Worm (Caenorhabditis elegans) whole organism, mixed stage, embryonic: ENCODE measurements around the gene T14B4.3.

Experiments used
- blmp-1 ChIP-seq: fragments of 150-350 bp; optimal IDR thresholded peaks from 2 replicates; lab custom pipeline; 2014; ENCODE audit warnings: missing biosample characterization, missing genetic modification characterization
- ceh-83 ChIP-seq: fragments of 200-800 bp; sonication (Bioruptor generic); optimal IDR thresholded peaks from 2 replicates; lab custom pipeline; 2018; ENCODE audit warnings: mild to moderate bottlenecking, missing genetic modification characterization, missing compliant biosample characterization
- elt-3 ChIP-seq: fragments of 150-350 bp; optimal IDR thresholded peaks from 2 replicates; lab custom pipeline; 2014; ENCODE audit warnings: missing biosample characterization, missing genetic modification characterization
- lin-13 ChIP-seq: fragments of 150-350 bp; optimal IDR thresholded peaks from 2 replicates; lab custom pipeline; 2014; ENCODE audit warnings: missing biosample characterization, missing genetic modification characterization
- nhr-28 ChIP-seq: fragments of 150-350 bp; optimal IDR thresholded peaks from 2 replicates; lab custom pipeline; 2014; ENCODE audit warnings: missing biosample characterization, missing genetic modification characterization
- nhr-76 ChIP-seq: sonication (generic microtip); optimal IDR thresholded peaks from 2 replicates; lab custom pipeline; 2017; ENCODE audit warnings: missing biosample characterization, missing genetic modification characterization
- pha-4 ChIP-seq: fragments of 150-350 bp; optimal IDR thresholded peaks from 2 replicates; lab custom pipeline; 2018; ENCODE audit warnings: missing biosample characterization, missing genetic modification reagents, missing genetic modification characterization
- snpc-4 ChIP-seq: fragments of 150-350 bp; optimal IDR thresholded peaks from 2 replicates; lab custom pipeline; 2014; ENCODE audit warnings: missing biosample characterization, missing genetic modification characterization
- unc-39 ChIP-seq: fragments of 150-350 bp; optimal IDR thresholded peaks from 2 replicates; lab custom pipeline; 2014; ENCODE audit warnings: missing biosample characterization, missing genetic modification characterization
- unc-62 ChIP-seq: fragments of 150-350 bp; optimal IDR thresholded peaks from 2 replicates; lab custom pipeline; 2014; ENCODE audit warnings: missing biosample characterization, missing genetic modification reagents, missing genetic modification characterization
- ztf-11 ChIP-seq: fragments of 150-350 bp; optimal IDR thresholded peaks from 2 replicates; lab custom pipeline; 2014; ENCODE audit warnings: missing biosample characterization, missing genetic modification characterization

- TF ChIP-seq lin-13 (tag; lab: Kevin White, UChicago) (no peak), ceh-83 (no peak), nhr-28 (no peak), elt-3 (tag; lab: Kevin White, UChicago) (no peak), ztf-11 (tag; lab: Kevin White, UChicago) (no peak), unc-39 (tag; lab: Kevin White, UChicago) (no peak), snpc-4 (tag; lab: Kevin White, UChicago) (no peak), nhr-76 (tag; lab: Kevin White, UChicago) (no peak), blmp-1 (tag; lab: Kevin White, UChicago) (no peak), unc-62 (GFP tag; lab: Kevin White, UChicago) (no peak), pha-4 (tag; lab: Kevin White, UChicago) (no peak)
Observed at ce11 chrII:6706552-6707091, 28.1 kb upstream of the T14B4.3 start.
